Fruit fly (Drosophila melanogaster) whole organism, embryonic: Measurements from ENCODE around the gene ClC-a.

ENCODE experiments used
- Atf6 ChIP-seq: fragments of 200-800 bp; sonication (Bioruptor generic); IDR thresholded peaks from 2 replicates; pipeline ENCODE4 v1.3.6; 2022; ENCODE audit warnings: missing biosample characterization, missing genetic modification characterization
- CG10321 ChIP-seq: fragments of 200-800 bp; sonication (Bioruptor generic); IDR thresholded peaks from 2 replicates; pipeline ENCODE4 v1.3.6; 2022; ENCODE audit warnings: missing biosample characterization, missing genetic modification characterization
- CG10565 ChIP-seq: fragments of 200-800 bp; sonication (Bioruptor generic); optimal IDR thresholded peaks from 3 replicates; lab custom pipeline; 2016; ENCODE audit warnings: missing biosample characterization, mild to moderate bottlenecking, missing genetic modification characterization
- CG11696 ChIP-seq: fragments of 200-800 bp; sonication (Bioruptor generic); IDR thresholded peaks from 2 replicates; pipeline ENCODE4 v1.3.6; 2022; ENCODE audit warnings: missing biosample characterization, missing genetic modification characterization
- CG12071 ChIP-seq: fragments of 200-800 bp; sonication (Bioruptor generic); optimal IDR thresholded peaks from 3 replicates; lab custom pipeline; 2018; ENCODE audit warnings: missing biosample characterization, mild to moderate bottlenecking, missing genetic modification characterization
- CG12744 ChIP-seq: fragments of 200-800 bp; sonication (Bioruptor generic); optimal IDR thresholded peaks from 2 replicates; lab custom pipeline; 2016; ENCODE audit warnings: missing biosample characterization, missing genetic modification characterization
- CG13624 ChIP-seq: fragments of 200-800 bp; sonication (Bioruptor generic); optimal IDR thresholded peaks from 2 replicates; lab custom pipeline; 2016; ENCODE audit warnings: missing biosample characterization, missing genetic modification characterization
- CG14860 ChIP-seq: fragments of 200-800 bp; sonication (Bioruptor generic); IDR thresholded peaks from 3 replicates; pipeline ENCODE4 v1.3.6; 2022; ENCODE audit warnings: missing biosample characterization, missing genetic modification characterization; ENCODE audit not compliant: partially characterized antibody
- CG15479 ChIP-seq: fragments of 200-800 bp; sonication (Bioruptor generic); optimal IDR thresholded peaks from 3 replicates; lab custom pipeline; 2019; ENCODE audit warnings: missing biosample characterization, mild to moderate bottlenecking, missing genetic modification characterization, moderate library complexity
- CG1602 ChIP-seq: fragments of 200-800 bp; sonication (Bioruptor generic); optimal IDR thresholded peaks from 3 replicates; lab custom pipeline; 2016; ENCODE audit warnings: missing biosample characterization, missing genetic modification characterization
- CG1647 ChIP-seq: fragments of 200-800 bp; sonication (Bioruptor generic); optimal IDR thresholded peaks from 3 replicates; lab custom pipeline; 2016; ENCODE audit warnings: missing biosample characterization, missing genetic modification characterization
- CG2202 ChIP-seq: fragments of 200-800 bp; sonication (Bioruptor generic); optimal IDR thresholded peaks from 2 replicates; lab custom pipeline; 2018; ENCODE audit warnings: missing biosample characterization, mild to moderate bottlenecking, missing genetic modification characterization
- CG30020 ChIP-seq: fragments of 200-800 bp; optimal IDR thresholded peaks from 2 replicates; lab custom pipeline; 2019; ENCODE audit warnings: missing biosample characterization, mild to moderate bottlenecking, missing genetic modification characterization, moderate library complexity
- CG32772 ChIP-seq: fragments of 200-800 bp; sonication (Bioruptor generic); IDR thresholded peaks from 2 replicates; pipeline ENCODE4 v1.3.6; 2022; ENCODE audit warnings: missing biosample characterization, missing genetic modification characterization
- CG7271 ChIP-seq: fragments of 200-800 bp; sonication (Bioruptor generic); optimal IDR thresholded peaks from 2 replicates; lab custom pipeline; 2018; ENCODE audit warnings: missing biosample characterization, mild to moderate bottlenecking, missing genetic modification characterization, moderate library complexity
- CG8089 ChIP-seq: fragments of 200-800 bp; sonication (Bioruptor generic); optimal IDR thresholded peaks from 3 replicates; lab custom pipeline; 2016; ENCODE audit warnings: missing biosample characterization, missing genetic modification characterization
- CG9727 ChIP-seq: fragments of 200-800 bp; sonication (Bioruptor generic); optimal IDR thresholded peaks from 3 replicates; lab custom pipeline; 2017; ENCODE audit warnings: missing biosample characterization, mild to moderate bottlenecking, missing genetic modification characterization
- E2f2 ChIP-seq: fragments of 200-800 bp; sonication (Bioruptor generic); IDR thresholded peaks from 2 replicates; pipeline ENCODE4 v1.3.6; 2022; ENCODE audit warnings: missing biosample characterization, missing genetic modification characterization
- Fer1 ChIP-seq: fragments of 200-800 bp; sonication (Bioruptor generic); optimal IDR thresholded peaks from 2 replicates; lab custom pipeline; 2017; ENCODE audit warnings: missing biosample characterization, mild to moderate bottlenecking, missing genetic modification characterization
- Fer2 ChIP-seq: fragments of 200-800 bp; sonication (Bioruptor generic); optimal IDR thresholded peaks from 2 replicates; lab custom pipeline; 2018; ENCODE audit warnings: missing biosample characterization, mild to moderate bottlenecking, missing genetic modification characterization, moderate library complexity
- Lim3 ChIP-seq: fragments of 200-800 bp; sonication (Bioruptor generic); IDR thresholded peaks from 2 replicates; pipeline ENCODE4 v1.3.6; 2022; ENCODE audit warnings: missing biosample characterization, missing genetic modification characterization
- MESR4 ChIP-seq: fragments of 200-800 bp; sonication (Bioruptor generic); optimal IDR thresholded peaks from 2 replicates; lab custom pipeline; 2018; ENCODE audit warnings: missing biosample characterization, mild to moderate bottlenecking, missing genetic modification characterization, moderate library complexity
- Max ChIP-seq: fragments of 200-800 bp; sonication (Bioruptor generic); optimal IDR thresholded peaks from 2 replicates; lab custom pipeline; 2016; ENCODE audit warnings: missing biosample characterization, mild to moderate bottlenecking, missing genetic modification characterization
- Med ChIP-seq: fragments of 200-800 bp; sonication (Bioruptor generic); peaks from one replicate; lab custom pipeline; 2016; ENCODE audit warnings: missing biosample characterization, missing genetic modification characterization, mild to moderate bottlenecking, inconsistent platforms, moderate library complexity
- Myb ChIP-seq: fragments of 200-800 bp; sonication (Bioruptor generic); optimal IDR thresholded peaks from 2 replicates; lab custom pipeline; 2016; ENCODE audit warnings: missing biosample characterization, missing genetic modification characterization
- NC2α ChIP-seq: fragments of 200-800 bp; sonication (Bioruptor generic); optimal IDR thresholded peaks from 2 replicates; lab custom pipeline; 2016; ENCODE audit warnings: missing biosample characterization, missing genetic modification characterization
- Side ChIP-seq: fragments of 200-800 bp; sonication (Bioruptor generic); optimal IDR thresholded peaks from 2 replicates; lab custom pipeline; 2016; ENCODE audit warnings: missing biosample characterization, missing genetic modification characterization
- Sin3A ChIP-seq: fragments of >200 bp; optimal IDR thresholded peaks from 2 replicates; lab custom pipeline; 2018
- Spps ChIP-seq: fragments of 200-800 bp; sonication (Bioruptor generic); optimal IDR thresholded peaks from 2 replicates; lab custom pipeline; 2018; ENCODE audit warnings: missing biosample characterization, mild to moderate bottlenecking, missing genetic modification characterization
- Sry-β ChIP-seq: fragments of 200-800 bp; sonication (Bioruptor generic); optimal IDR thresholded peaks from 2 replicates; lab custom pipeline; 2018; ENCODE audit warnings: missing biosample characterization, mild to moderate bottlenecking, missing genetic modification characterization, moderate library complexity
- caup ChIP-seq: fragments of 200-800 bp; sonication (Bioruptor generic); optimal IDR thresholded peaks from 3 replicates; lab custom pipeline; 2017; ENCODE audit warnings: missing biosample characterization, mild to moderate bottlenecking, missing genetic modification characterization, moderate library complexity; ENCODE audit not compliant: severe bottlenecking
- da ChIP-seq: fragments of 200-800 bp; sonication (Bioruptor generic); optimal IDR thresholded peaks from 2 replicates; lab custom pipeline; 2016; ENCODE audit warnings: missing biosample characterization, missing genetic modification characterization
- dm ChIP-seq: fragments of 200-800 bp; sonication (Bioruptor generic); optimal IDR thresholded peaks from 3 replicates; lab custom pipeline; 2016; ENCODE audit warnings: missing biosample characterization, missing genetic modification characterization
- dmrt11E ChIP-seq: fragments of 200-800 bp; sonication (Bioruptor generic); optimal IDR thresholded peaks from 3 replicates; lab custom pipeline; 2018; ENCODE audit warnings: missing biosample characterization, mild to moderate bottlenecking, missing genetic modification characterization, moderate library complexity
- dpn ChIP-seq, 2 experiments: fragments of 200-800 bp; sonication (Bioruptor generic); optimal IDR thresholded peaks; 3 replicates each; lab custom pipeline; 2016; ENCODE audit warnings: missing biosample characterization in 2 of 2, missing genetic modification characterization in 2 of 2
- dysf ChIP-seq: fragments of 200-800 bp; sonication (Bioruptor generic); IDR thresholded peaks from 3 replicates; pipeline ENCODE4 v1.3.6; 2022; ENCODE audit warnings: missing biosample characterization, missing genetic modification characterization
- ftz-f1 ChIP-seq: fragments of 200-800 bp; sonication (Bioruptor generic); optimal IDR thresholded peaks from 2 replicates; lab custom pipeline; 2016; ENCODE audit warnings: missing biosample characterization, missing genetic modification characterization
- gem ChIP-seq: fragments of 200-800 bp; sonication (Bioruptor generic); optimal IDR thresholded peaks from 2 replicates; lab custom pipeline; 2019; ENCODE audit warnings: missing biosample characterization, mild to moderate bottlenecking, missing genetic modification characterization, moderate library complexity
- hbn ChIP-seq: fragments of 200-800 bp; sonication (Bioruptor generic); IDR thresholded peaks from 2 replicates; pipeline ENCODE4 v1.3.6; 2022; ENCODE audit warnings: missing biosample characterization, missing genetic modification characterization; ENCODE audit not compliant: partially characterized antibody
- inv ChIP-seq: fragments of 200-800 bp; sonication (Bioruptor generic); IDR thresholded peaks from 2 replicates; pipeline ENCODE4 v1.3.6; 2022; ENCODE audit warnings: missing biosample characterization, missing genetic modification characterization; ENCODE audit not compliant: partially characterized antibody
- jing ChIP-seq: fragments of 200-800 bp; sonication (Bioruptor generic); optimal IDR thresholded peaks from 2 replicates; lab custom pipeline; 2018; ENCODE audit warnings: missing biosample characterization, mild to moderate bottlenecking, missing genetic modification characterization
- ken ChIP-seq: fragments of 200-800 bp; sonication (Bioruptor generic); IDR thresholded peaks from 3 replicates; pipeline ENCODE4 v1.3.6; 2022; ENCODE audit warnings: missing biosample characterization, missing genetic modification characterization
- lov ChIP-seq, 2 experiments: fragments of 200-800 bp in 1 of 2; fragments of >200 bp in 1 of 2; sonication (Bioruptor generic) in 1 of 2; IDR thresholded peaks in 1 of 2; optimal IDR thresholded peaks in 1 of 2; 2 replicates in 1 of 2; 3 replicates in 1 of 2; pipeline versions ENCODE4 v1.3.6 to Lab custom; 2017 to 2022; ENCODE audit warnings: missing biosample characterization in 1 of 2, missing genetic modification characterization in 1 of 2
- nerfin-1 ChIP-seq: fragments of 200-800 bp; sonication (Bioruptor generic); optimal IDR thresholded peaks from 3 replicates; lab custom pipeline; 2019; ENCODE audit warnings: missing biosample characterization, mild to moderate bottlenecking, missing genetic modification characterization, moderate library complexity
- p53 ChIP-seq: fragments of 200-800 bp; sonication (Bioruptor generic); optimal IDR thresholded peaks from 2 replicates; lab custom pipeline; 2016; ENCODE audit warnings: missing biosample characterization, missing genetic modification characterization
- sens ChIP-seq: fragments of 200-800 bp; sonication (Bioruptor generic); peaks from one replicate; lab custom pipeline; 2016; ENCODE audit warnings: missing biosample characterization, missing genetic modification characterization
- sim ChIP-seq: fragments of 200-800 bp; sonication (Bioruptor generic); IDR thresholded peaks from 2 replicates; pipeline ENCODE4 v1.3.6; 2022; ENCODE audit warnings: missing biosample characterization, missing genetic modification characterization
- slou ChIP-seq: fragments of 200-800 bp; sonication (Bioruptor generic); optimal IDR thresholded peaks from 3 replicates; lab custom pipeline; 2016; ENCODE audit warnings: missing biosample characterization, missing genetic modification characterization
- tap ChIP-seq: fragments of 200-800 bp; optimal IDR thresholded peaks from 3 replicates; lab custom pipeline; 2019; ENCODE audit warnings: missing biosample characterization, mild to moderate bottlenecking, missing genetic modification characterization, moderate library complexity
- tll ChIP-seq, 2 experiments: fragments of 200-800 bp in 1 of 2; fragments of >200 bp in 1 of 2; sonication (Bioruptor generic) in 1 of 2; optimal IDR thresholded peaks; 2 replicates each; lab custom pipeline; 2017 to 2019; ENCODE audit warnings: missing biosample characterization in 2 of 2, missing genetic modification characterization in 2 of 2, mild to moderate bottlenecking in 1 of 2, moderate library complexity in 1 of 2

ClC-a gene

dm6 chr3R:11786695-11787226, 26.2 kb downstream of the ClC-a start, which contains the start of the genes prd1 and HisCl1 (continued):
- TF ChIP-seq dpn (GFP tag; optimal IDR thresholded peaks at IDR 0.05; lab: Kevin White, UChicago), result peak; percentile 57 to 70
- TF ChIP-seq jing, result peak; percentile 3
- peak; percentile 93 for TF ChIP-seq Med (GFP tag; lab: Kevin White, UChicago)
- TF ChIP-seq Myb (GFP tag; lab: Kevin White, UChicago), result peak; percentile 85
- peak; percentile 61 for TF ChIP-seq CG1602
- TF ChIP-seq tll (GFP tag; optimal IDR thresholded peaks at IDR 0.05; lab: Kevin White, UChicago), result peak; percentile 5 to 46
- TF ChIP-seq Fer2 (tag; lab: Kevin White, UChicago), result peak; percentile 73
- TF ChIP-seq MESR4, result no peak
- TF ChIP-seq Atf6 (GFP tag; lab: Robert Waterston, UW), result 0 out of 2 replicates have a peak, but pooled peaks have one; percentile 59
- peak; percentile 93 for TF ChIP-seq sens
- peak; percentile 31 for TF ChIP-seq CG2202 (tag; lab: Kevin White, UChicago)
- peak; percentile 78 for TF ChIP-seq CG7271
- peak; percentile 52 for TF ChIP-seq CG1647 (GFP tag; lab: Kevin White, UChicago)
- no peak for TF ChIP-seq CG14860 (GFP tag; lab: Robert Waterston, UW)
- peak; percentile 32 for TF ChIP-seq CG12744 (GFP tag; lab: Kevin White, UChicago)
- peak; percentile 27 for TF ChIP-seq Side (GFP tag; lab: Kevin White, UChicago)
- no peak for TF ChIP-seq da (GFP tag; lab: Kevin White, UChicago)
- no peak for TF ChIP-seq CG12071 (GFP tag; lab: Kevin White, UChicago)
- no peak for TF ChIP-seq inv (GFP tag; lab: Robert Waterston, UW)
- TF ChIP-seq sim (GFP tag; lab: Robert Waterston, UW), result no peak
- peak; percentile 52 for TF ChIP-seq CG11696 (GFP tag; lab: Robert Waterston, UW)
- TF ChIP-seq dmrt11E (tag; lab: Kevin White, UChicago), result peak; percentile 63
- no peak for TF ChIP-seq Spps
- peak; percentile 74 for TF ChIP-seq CG13624
- TF ChIP-seq slou (GFP tag; lab: Kevin White, UChicago), result peak; percentile 32
- TF ChIP-seq dm (GFP tag; lab: Kevin White, UChicago), result peak; percentile 36
- no peak for TF ChIP-seq tap (tag; lab: Kevin White, UChicago)
- TF ChIP-seq CG30020 (tag; lab: Kevin White, UChicago), result no peak
- TF ChIP-seq Sin3A (lab: Kevin White, UChicago), result peak; percentile 72
- TF ChIP-seq CG8089 (GFP tag; lab: Kevin White, UChicago), result peak; percentile 41
- TF ChIP-seq CG32772 (GFP tag; lab: Robert Waterston, UW), result peak; percentile 57
- peak; percentile 70 for TF ChIP-seq Fer1 (GFP tag; lab: Kevin White, UChicago)
- no peak for TF ChIP-seq caup (GFP tag; lab: Kevin White, UChicago)
- TF ChIP-seq CG15479 (GFP tag; lab: Kevin White, UChicago), result no peak
- TF ChIP-seq hbn (GFP tag; lab: Robert Waterston, UW), result no peak
- TF ChIP-seq CG9727 (GFP tag; lab: Kevin White, UChicago), result peak; percentile 75
- TF ChIP-seq NC2α (GFP tag; lab: Kevin White, UChicago), result no peak
- TF ChIP-seq CG10565 (GFP tag; lab: Kevin White, UChicago), result no peak
- TF ChIP-seq ken (GFP tag; lab: Robert Waterston, UW), result no peak
- peak; percentile 82 for TF ChIP-seq E2f2 (GFP tag; lab: Robert Waterston, UW)
- TF ChIP-seq Sry-β (GFP tag; lab: Kevin White, UChicago), result peak; percentile 55
- TF ChIP-seq lov (optimal IDR thresholded peaks at IDR 0.05; lab: Kevin White, UChicago), result no peak
- TF ChIP-seq lov (GFP tag; IDR thresholded peaks at IDR 0.05; lab: Robert Waterston, UW), result 0 out of 3 replicates have a peak, but pooled peaks have one; percentile 65
- peak; percentile 83 for TF ChIP-seq dysf (GFP tag; lab: Robert Waterston, UW)
- no peak for TF ChIP-seq gem
- no peak for TF ChIP-seq CG10321
- TF ChIP-seq Max (GFP tag; lab: Kevin White, UChicago), result peak; percentile 64
- TF ChIP-seq ftz-f1 (GFP tag; lab: Kevin White, UChicago), result peak; percentile 67
- peak; percentile 45 for TF ChIP-seq p53
- peak; percentile 78 for TF ChIP-seq nerfin-1 (tag; lab: Kevin White, UChicago)
- no peak for TF ChIP-seq Lim3 (GFP tag; lab: Robert Waterston, UW)
